ENCODE assay signal across 6 worm cellular contexts in genomic region chrII:915206-915605, ce11.
A peak's percentile ranks its signal among the peaks of the same experiment; 100 is the strongest.
TF ChIP-seq lines count a peak whose summit lies in the region.

No protein-coding gene starts in this region.

TF ChIP-seq in whole organism, L1 larva, 84 proteins besides CTCF, POLR2A, EP300 and RAD21 (continues in another document):
- TF ChIP-seq nhr-12 (tag; optimal IDR thresholded peaks at IDR 0.05; lab: Kevin White, UChicago) = no peak
- no peak for TF ChIP-seq nhr-47 (tag; optimal IDR thresholded peaks at IDR 0.05; lab: Kevin White, UChicago)
- TF ChIP-seq jun-1 (tag; optimal IDR thresholded peaks at IDR 0.05; lab: Kevin White, UChicago) = peak; percentile 93
- peak; percentile 100 for TF ChIP-seq elt-2 (tag; optimal IDR thresholded peaks at IDR 0.05; lab: Kevin White, UChicago)
- no peak for TF ChIP-seq fkh-8 (tag; optimal IDR thresholded peaks at IDR 0.05; lab: Kevin White, UChicago)
- no peak for TF ChIP-seq ceh-82 (tag; optimal IDR thresholded peaks at IDR 0.05; lab: Kevin White, UChicago)
- TF ChIP-seq efl-1 (optimal IDR thresholded peaks at IDR 0.05; lab: Kevin White, UChicago) = no peak
- peak in 1 of 2 experiments; percentile 83 for TF ChIP-seq efl-1 (GFP tag; optimal IDR thresholded peaks at IDR 0.05 in 1 of 2; lab: Kevin White, UChicago)
- no peak for TF ChIP-seq tbx-2 (tag; optimal IDR thresholded peaks at IDR 0.05; lab: Kevin White, UChicago)
- TF ChIP-seq ztf-4 (tag; optimal IDR thresholded peaks at IDR 0.05; lab: Kevin White, UChicago) = no peak
- TF ChIP-seq fkh-4 (tag; optimal IDR thresholded peaks at IDR 0.05; lab: Kevin White, UChicago; ENCODE audit: borderline replicate concordance) = no peak
- no peak for TF ChIP-seq egl-27 (tag; optimal IDR thresholded peaks at IDR 0.05; lab: Kevin White, UChicago)
- TF ChIP-seq ceh-8 (GFP tag; optimal IDR thresholded peaks at IDR 0.05; lab: Kevin White, UChicago) = no peak
- no peak for TF ChIP-seq sup-37 (GFP tag; optimal IDR thresholded peaks at IDR 0.05; lab: Kevin White, UChicago)
- TF ChIP-seq pax-3 (tag; optimal IDR thresholded peaks at IDR 0.05; lab: Kevin White, UChicago) = peak; percentile 73
- no peak for TF ChIP-seq ces-1 (GFP tag; optimal IDR thresholded peaks at IDR 0.05; lab: Kevin White, UChicago)

TF ChIP-seq in whole organism, L2 larva, 48 proteins besides CTCF, POLR2A, EP300 and RAD21:
- peak; percentile 26 for TF ChIP-seq sma-3 (GFP tag; optimal IDR thresholded peaks at IDR 0.05; lab: Kevin White, UChicago)
- no peak for TF ChIP-seq sem-4 (tag; optimal IDR thresholded peaks at IDR 0.05; lab: Kevin White, UChicago)
- peak; percentile 55 for TF ChIP-seq sma-9 (GFP tag; optimal IDR thresholded peaks at IDR 0.05; lab: Kevin White, UChicago)
- no peak for TF ChIP-seq sma-9 (tag; optimal IDR thresholded peaks at IDR 0.05; lab: Kevin White, UChicago)
- TF ChIP-seq gmeb-1 (tag; optimal IDR thresholded peaks at IDR 0.05; lab: Kevin White, UChicago) = peak; percentile 59
- peak; percentile 99 for TF ChIP-seq fos-1 (tag; optimal IDR thresholded peaks at IDR 0.05; lab: Kevin White, UChicago)
- peak; percentile 30 for TF ChIP-seq crh-2 (tag; optimal IDR thresholded peaks at IDR 0.05; lab: Kevin White, UChicago)
- TF ChIP-seq ZK546.5 (tag; optimal IDR thresholded peaks at IDR 0.05; lab: Kevin White, UChicago) = no peak
- TF ChIP-seq egl-27 (tag; optimal IDR thresholded peaks at IDR 0.05; lab: Kevin White, UChicago) = peak; percentile 85

TF ChIP-seq in whole organism, L3 larva, 47 proteins besides CTCF, POLR2A, EP300 and RAD21:
- TF ChIP-seq fkh-10 (GFP tag; optimal IDR thresholded peaks at IDR 0.05; lab: Kevin White, UChicago) = no peak
- peak; percentile 49 for TF ChIP-seq fos-1 (tag; optimal IDR thresholded peaks at IDR 0.05; lab: Kevin White, UChicago)
- peak; percentile 98 for TF ChIP-seq jun-1 (tag; optimal IDR thresholded peaks at IDR 0.05; lab: Kevin White, UChicago)
- TF ChIP-seq unc-39 (tag; optimal IDR thresholded peaks at IDR 0.05; lab: Kevin White, UChicago) = no peak
- TF ChIP-seq pha-4 (tag; optimal IDR thresholded peaks at IDR 0.05; lab: Kevin White, UChicago) = peak; percentile 95
- no peak for TF ChIP-seq ceh-16 (tag; optimal IDR thresholded peaks at IDR 0.05; lab: Kevin White, UChicago)
- peak; percentile 100 for TF ChIP-seq elt-2 (tag; optimal IDR thresholded peaks at IDR 0.05; lab: Kevin White, UChicago)
- TF ChIP-seq aly-2 (tag; optimal IDR thresholded peaks at IDR 0.05; lab: Kevin White, UChicago) = no peak
- no peak for TF ChIP-seq eor-1 (tag; optimal IDR thresholded peaks at IDR 0.05; lab: Kevin White, UChicago)
- TF ChIP-seq ama-1 (optimal IDR thresholded peaks at IDR 0.05; lab: Kevin White, UChicago) = no peak
- TF ChIP-seq egl-27 (tag; optimal IDR thresholded peaks at IDR 0.05; lab: Kevin White, UChicago) = peak; percentile 73
- peak; percentile 99 for TF ChIP-seq pqm-1 (tag; optimal IDR thresholded peaks at IDR 0.05; lab: Kevin White, UChicago)
- no peak for TF ChIP-seq ztf-11 (tag; optimal IDR thresholded peaks at IDR 0.05; lab: Kevin White, UChicago)
- no peak for TF ChIP-seq nhr-12 (tag; optimal IDR thresholded peaks at IDR 0.05; lab: Kevin White, UChicago)

TF ChIP-seq in whole organism, L4 larva, 104 proteins besides CTCF, POLR2A, EP300 and RAD21 (continues in another document):
- TF ChIP-seq php-3 (GFP tag; IDR thresholded peaks at IDR 0.05; lab: Robert Waterston, UW) = peak; percentile 91
- TF ChIP-seq nhr-77 (tag; optimal IDR thresholded peaks at IDR 0.05; lab: Kevin White, UChicago) = peak; percentile 95
- TF ChIP-seq duxl-1 (tag; optimal IDR thresholded peaks at IDR 0.05; lab: Kevin White, UChicago; ENCODE audit: poor library complexity) = peak; percentile 20
- peak; percentile 95 for TF ChIP-seq nhr-28 (tag; optimal IDR thresholded peaks at IDR 0.05; lab: Kevin White, UChicago)
- TF ChIP-seq nhr-10 (tag; optimal IDR thresholded peaks at IDR 0.05; lab: Kevin White, UChicago) = peak; percentile 9
- TF ChIP-seq daf-19 (GFP tag; conservative IDR thresholded peaks at IDR 0.05; lab: Robert Waterston, UW) = no peak
- no peak for TF ChIP-seq rbr-2 (tag; optimal IDR thresholded peaks at IDR 0.05; lab: Kevin White, UChicago)
- peak; percentile 79 for TF ChIP-seq nhr-6 (tag; optimal IDR thresholded peaks at IDR 0.05; lab: Kevin White, UChicago)
- no peak for TF ChIP-seq egl-43 (GFP tag; IDR thresholded peaks at IDR 0.05; lab: Robert Waterston, UW)
- peak in 1 of 2 experiments; percentile 16 for TF ChIP-seq daf-16 (GFP tag; optimal IDR thresholded peaks at IDR 0.05; lab: Kevin White, UChicago)
- TF ChIP-seq daf-16 (tag; optimal IDR thresholded peaks at IDR 0.05; lab: Kevin White, UChicago) = peak; percentile 97
- TF ChIP-seq nhr-102 (tag; optimal IDR thresholded peaks at IDR 0.05; lab: Kevin White, UChicago) = peak; percentile 84
- TF ChIP-seq gei-8 (GFP tag; optimal IDR thresholded peaks at IDR 0.05; lab: Kevin White, UChicago) = no peak
- no peak for TF ChIP-seq tag-97 (GFP tag; IDR thresholded peaks at IDR 0.05; lab: Robert Waterston, UW)
- TF ChIP-seq lin-1 (GFP tag; IDR thresholded peaks at IDR 0.05; lab: Robert Waterston, UW) = peak; percentile 98
- no peak for TF ChIP-seq mxl-2 (GFP tag; conservative IDR thresholded peaks at IDR 0.05; lab: Robert Waterston, UW)
- TF ChIP-seq mdl-1 (tag; optimal IDR thresholded peaks at IDR 0.05; lab: Kevin White, UChicago) = peak in 1 of 2 experiments; percentile 1
- TF ChIP-seq set-16 (GFP tag; IDR thresholded peaks at IDR 0.05; lab: Robert Waterston, UW) = no peak
- no peak for TF ChIP-seq lin-29 (GFP tag; IDR thresholded peaks at IDR 0.05; lab: Robert Waterston, UW)
- TF ChIP-seq hlh-11 (tag; optimal IDR thresholded peaks at IDR 0.05; lab: Kevin White, UChicago) = peak; percentile 89

TF ChIP-seq in whole organism, late embryonic, 69 proteins besides CTCF, POLR2A, EP300 and RAD21:
- TF ChIP-seq hlh-30 (tag; optimal IDR thresholded peaks at IDR 0.05; lab: Kevin White, UChicago; ENCODE audit: insufficient read depth) = no peak
- TF ChIP-seq hlh-6 (tag; optimal IDR thresholded peaks at IDR 0.05; lab: Kevin White, UChicago) = no peak
- TF ChIP-seq elt-2 (tag; optimal IDR thresholded peaks at IDR 0.05; lab: Kevin White, UChicago) = peak; percentile 100
- no peak for TF ChIP-seq dmd-4 (tag; optimal IDR thresholded peaks at IDR 0.05; lab: Kevin White, UChicago; ENCODE audit: borderline replicate concordance)
- no peak for TF ChIP-seq ceh-19 (GFP tag; optimal IDR thresholded peaks at IDR 0.05; lab: Kevin White, UChicago)
- TF ChIP-seq ets-4 (tag; optimal IDR thresholded peaks at IDR 0.05; lab: Kevin White, UChicago) = no peak
- TF ChIP-seq pqm-1 (tag; optimal IDR thresholded peaks at IDR 0.05; lab: Kevin White, UChicago) = peak; percentile 70
- TF ChIP-seq ztf-16 (tag; optimal IDR thresholded peaks at IDR 0.05; lab: Kevin White, UChicago) = no peak
- TF ChIP-seq mec-3 (tag; optimal IDR thresholded peaks at IDR 0.05; lab: Kevin White, UChicago; ENCODE audit: borderline replicate concordance) = no peak
- no peak for TF ChIP-seq ceh-31 (tag; optimal IDR thresholded peaks at IDR 0.05; lab: Kevin White, UChicago)
- no peak for TF ChIP-seq npax-4 (tag; optimal IDR thresholded peaks at IDR 0.05; lab: Kevin White, UChicago)
- TF ChIP-seq C08G9.2 (tag; optimal IDR thresholded peaks at IDR 0.05; lab: Kevin White, UChicago) = no peak
- TF ChIP-seq unc-86 (tag; optimal IDR thresholded peaks at IDR 0.05; lab: Kevin White, UChicago) = no peak
- no peak for TF ChIP-seq ceh-14 (tag; optimal IDR thresholded peaks at IDR 0.05; lab: Kevin White, UChicago)
- peak; percentile 41 for TF ChIP-seq dve-1 (tag; optimal IDR thresholded peaks at IDR 0.05; lab: Kevin White, UChicago)
- no peak for TF ChIP-seq pax-1 (tag; optimal IDR thresholded peaks at IDR 0.05; lab: Kevin White, UChicago)

TF ChIP-seq in whole organism, young adult, 124 proteins besides CTCF, POLR2A, EP300 and RAD21:
- TF ChIP-seq mcd-1 (GFP tag; IDR thresholded peaks at IDR 0.05; lab: Robert Waterston, UW) (peak; percentile 35; the same call in 1 of the 2 replicates), nhr-80 (tag; optimal IDR thresholded peaks at IDR 0.05; lab: Kevin White, UChicago) (peak; percentile 95), madf-10 (tag; optimal IDR thresholded peaks at IDR 0.05; lab: Kevin White, UChicago) (no peak), ets-4 (GFP tag; optimal IDR thresholded peaks at IDR 0.05; lab: Kevin White, UChicago) (peak; percentile 94), sptf-2 (GFP tag; optimal IDR thresholded peaks at IDR 0.05; lab: Kevin White, UChicago) (no peak), attf-6 (GFP tag; IDR thresholded peaks at IDR 0.05; lab: Robert Waterston, UW) (no peak), pha-4 (tag; optimal IDR thresholded peaks at IDR 0.05; lab: Kevin White, UChicago) (peak; percentile 89), nfyb-1 (GFP tag; IDR thresholded peaks at IDR 0.05; lab: Robert Waterston, UW) (no peak), tbp1 (GFP tag; optimal IDR thresholded peaks at IDR 0.05; lab: Kevin White, UChicago) (no peak), F39B2.1 (GFP tag; IDR thresholded peaks at IDR 0.05; lab: Robert Waterston, UW) (no peak), atf-7 (tag; optimal IDR thresholded peaks at IDR 0.05; lab: Kevin White, UChicago) (peak; percentile 48), C17E4.6 (GFP tag; IDR thresholded peaks at IDR 0.05; lab: Robert Waterston, UW) (no peak), F23B12.7 (tag; optimal IDR thresholded peaks at IDR 0.05; lab: Kevin White, UChicago; ENCODE audit: insufficient read depth) (no peak), ccch-3 (GFP tag; optimal IDR thresholded peaks at IDR 0.05; lab: Kevin White, UChicago) (no peak), aptf-2 (GFP tag; conservative IDR thresholded peaks at IDR 0.05; lab: Robert Waterston, UW) (no peak), K12H6.12 (tag; optimal IDR thresholded peaks at IDR 0.05; lab: Kevin White, UChicago) (no peak), dpff-1 (tag; optimal IDR thresholded peaks at IDR 0.05; lab: Kevin White, UChicago) (no peak), somi-1 (GFP tag; optimal IDR thresholded peaks at IDR 0.05; lab: Kevin White, UChicago) (no peak), madf-6 (GFP tag; IDR thresholded peaks at IDR 0.05; lab: Robert Waterston, UW) (no peak), efl-1 (GFP tag; optimal IDR thresholded peaks at IDR 0.05; lab: Kevin White, UChicago) (no peak), ztf-22 (GFP tag; optimal IDR thresholded peaks at IDR 0.05; lab: Kevin White, UChicago) (peak; percentile 67), hlh-26 (GFP tag; conservative IDR thresholded peaks at IDR 0.05; lab: Robert Waterston, UW) (no peak), dox-1 (GFP tag; IDR thresholded peaks at IDR 0.05; lab: Robert Waterston, UW) (peak; percentile 63), madf-3 (GFP tag; IDR thresholded peaks at IDR 0.05; lab: Robert Waterston, UW) (no peak)
